Worm (Caenorhabditis elegans): ENCODE data around the gene T21H3.1.

DNA sequence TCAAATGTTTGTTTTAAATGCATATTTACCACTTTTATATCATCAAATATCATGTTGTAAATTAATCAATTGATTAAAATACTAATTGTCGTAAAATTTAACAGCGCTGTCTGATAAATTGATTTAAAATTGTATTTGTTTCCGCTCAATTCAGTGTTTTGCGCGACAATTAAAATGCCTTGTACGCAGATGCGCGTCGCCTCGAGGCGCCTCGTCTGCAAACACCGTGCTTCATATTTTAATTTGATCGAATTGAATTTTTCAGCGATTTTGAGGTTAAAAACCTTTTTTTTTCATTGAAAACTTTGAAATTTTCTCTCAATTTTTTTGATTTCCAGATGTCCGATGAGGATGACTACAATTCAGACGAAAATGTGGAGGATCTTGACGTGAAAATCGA is 30.4 kb downstream of the T21H3.1 start, which contains the start of gene Y50D4A.5:
- TF ChIP-seq sea-1 (GFP tag; conservative IDR thresholded peaks at IDR 0.05) (no peak), flt-1 (GFP tag; IDR thresholded peaks at IDR 0.05) (no peak), aly-1 (tag; optimal IDR thresholded peaks at IDR 0.05) (no peak), F13C5.2 (tag; optimal IDR thresholded peaks at IDR 0.05) (no peak), ama-1 (optimal IDR thresholded peaks at IDR 0.05) (no peak), ets-7 (tag; optimal IDR thresholded peaks at IDR 0.05) (no peak)
